Worm (Caenorhabditis elegans) whole organism, L2 larva: ENCODE measurements around the gene T22F3.11.
"Not testable (repeated sequence)": the region's sequence is repeated elsewhere in the genome, so short reads cannot be mapped to it uniquely, and the experiment has no call there.

Source experiments
- alr-1 ChIP-seq: fragments of 150-350 bp; optimal IDR thresholded peaks from 2 replicates; lab custom pipeline; 2014; ENCODE audit warnings: missing biosample characterization, missing genetic modification characterization
- ama-1 ChIP-seq: fragments of 150-350 bp; optimal IDR thresholded peaks from 2 replicates; lab custom pipeline; 2018; ENCODE audit warnings: inconsistent platforms
- ceh-82 ChIP-seq: fragments of 150-350 bp; optimal IDR thresholded peaks from 2 replicates; lab custom pipeline; 2014; ENCODE audit warnings: missing biosample characterization, missing genetic modification characterization
- dmd-4 ChIP-seq: sonication (generic microtip); optimal IDR thresholded peaks from 2 replicates; lab custom pipeline; 2017; ENCODE audit warnings: missing biosample characterization, missing genetic modification characterization
- nhr-11 ChIP-seq: fragments of 150-350 bp; optimal IDR thresholded peaks from 2 replicates; lab custom pipeline; 2014; ENCODE audit warnings: missing biosample characterization, missing genetic modification characterization
- nhr-21 ChIP-seq: fragments of 150-350 bp; optimal IDR thresholded peaks from 2 replicates; lab custom pipeline; 2014; ENCODE audit warnings: missing biosample characterization, missing genetic modification characterization
- peb-1 ChIP-seq: fragments of 150-350 bp; optimal IDR thresholded peaks from 2 replicates; lab custom pipeline; 2014; ENCODE audit warnings: missing biosample characterization, missing genetic modification characterization
- sem-4 ChIP-seq: fragments of 150-350 bp; optimal IDR thresholded peaks from 2 replicates; lab custom pipeline; 2014; ENCODE audit warnings: missing biosample characterization, missing genetic modification reagents, missing genetic modification characterization
- unc-62 ChIP-seq: fragments of 150-350 bp; optimal IDR thresholded peaks from 2 replicates; lab custom pipeline; 2014; ENCODE audit warnings: missing biosample characterization, missing genetic modification reagents, missing genetic modification characterization
- ztf-11 ChIP-seq: sonication (generic microtip); optimal IDR thresholded peaks from 2 replicates; lab custom pipeline; 2017; ENCODE audit warnings: missing biosample characterization, missing genetic modification characterization

ce11 chrV:3597052-3597451 lies 17.3 kb downstream of the T22F3.11 start, which contains the start of gene srh-212:
- not testable (repeated sequence) for TF ChIP-seq unc-62 (GFP tag; lab: Kevin White, UChicago); ztf-11 (tag; lab: Kevin White, UChicago); ama-1 (lab: Kevin White, UChicago); dmd-4 (tag; lab: Kevin White, UChicago); alr-1 (tag; lab: Kevin White, UChicago); peb-1 (tag; lab: Kevin White, UChicago); ceh-82 (tag; lab: Kevin White, UChicago); nhr-11 (tag; lab: Kevin White, UChicago); nhr-21 (tag; lab: Kevin White, UChicago); sem-4
